Worm (Caenorhabditis elegans) whole organism, L4 larva: ENCODE measurements around the gene gos-28.

ENCODE experiments used
- D1046.2 ChIP-seq: fragments of 200-800 bp; sonication (Bioruptor generic); IDR thresholded peaks from 2 replicates; pipeline ENCODE4 v1.3.6; 2022; ENCODE audit warnings: missing genetic modification characterization, missing compliant biosample characterization
- F26F4.8 ChIP-seq: fragments of 200-800 bp; sonication (Bioruptor generic); conservative IDR thresholded peaks from 2 replicates; pipeline ENCODE4 v1.3.6; 2022; ENCODE audit warnings: missing genetic modification characterization, missing compliant biosample characterization
- F37D6.2 ChIP-seq: sonication (generic microtip); optimal IDR thresholded peaks from 2 replicates; lab custom pipeline; 2016; ENCODE audit warnings: mild to moderate bottlenecking, missing genetic modification characterization, missing compliant biosample characterization
- T26A8.4 ChIP-seq: fragments of 200-800 bp; sonication (Bioruptor generic); IDR thresholded peaks from 2 replicates; pipeline ENCODE4 v1.3.6; 2022; ENCODE audit warnings: missing genetic modification characterization, missing compliant biosample characterization
- Y105C5A.15 ChIP-seq: fragments of 200-800 bp; sonication (Bioruptor generic); IDR thresholded peaks from 2 replicates; pipeline ENCODE4 v1.3.6; 2022; ENCODE audit warnings: missing genetic modification characterization, missing compliant biosample characterization
- ZK337.2 ChIP-seq: fragments of 200-800 bp; sonication (Bioruptor generic); IDR thresholded peaks from 2 replicates; pipeline ENCODE4 v1.3.6; 2022; ENCODE audit warnings: missing genetic modification reagents, missing genetic modification characterization, missing compliant biosample characterization
- aha-1 ChIP-seq: fragments of 150-350 bp; peaks from one replicate; lab custom pipeline; 2014; ENCODE audit warnings: missing biosample characterization, missing genetic modification characterization
- aly-2 ChIP-seq: sonication (generic microtip); optimal IDR thresholded peaks from 2 replicates; lab custom pipeline; 2018; ENCODE audit warnings: missing biosample characterization, missing genetic modification characterization
- ces-1 ChIP-seq: fragments of 150-350 bp; sonication (generic microtip); optimal IDR thresholded peaks from 4 replicates; lab custom pipeline; 2014; ENCODE audit warnings: missing biosample characterization, missing genetic modification reagents, missing genetic modification characterization
- daf-16 ChIP-seq, 3 experiments: sonication (generic microtip); optimal IDR thresholded peaks; 2 replicates each; lab custom pipeline; 2016 to 2017; ENCODE audit warnings: missing genetic modification characterization in 3 of 3, missing genetic modification reagents in 3 of 3, mild to moderate bottlenecking in 2 of 3, missing compliant biosample characterization in 2 of 3, missing biosample characterization in 1 of 3, moderate library complexity in 1 of 3
- daf-19 ChIP-seq: fragments of 200-800 bp; sonication (Bioruptor generic); conservative IDR thresholded peaks from 2 replicates; pipeline ENCODE4 v1.3.6; 2022; ENCODE audit warnings: missing genetic modification characterization, missing compliant biosample characterization
- daf-8 ChIP-seq: fragments of 200-800 bp; sonication (Bioruptor generic); IDR thresholded peaks from 2 replicates; pipeline ENCODE4 v1.3.6; 2022; ENCODE audit warnings: missing genetic modification characterization, missing compliant biosample characterization
- dmd-6 ChIP-seq: fragments of 200-800 bp; sonication (Bioruptor generic); IDR thresholded peaks from 2 replicates; pipeline ENCODE4 v1.3.6; 2022; ENCODE audit warnings: missing genetic modification reagents, missing genetic modification characterization, missing compliant biosample characterization
- dmd-8 ChIP-seq: fragments of 200-800 bp; sonication (Bioruptor generic); IDR thresholded peaks from 2 replicates; pipeline ENCODE4 v1.3.6; 2022; ENCODE audit warnings: missing genetic modification characterization, missing compliant biosample characterization
- dmd-9 ChIP-seq: fragments of 200-800 bp; sonication (Bioruptor generic); IDR thresholded peaks from 2 replicates; pipeline ENCODE4 v1.3.6; 2022; ENCODE audit warnings: missing genetic modification reagents, missing genetic modification characterization, missing compliant biosample characterization
- dve-1 ChIP-seq: sonication (generic microtip); optimal IDR thresholded peaks from 2 replicates; lab custom pipeline; 2017; ENCODE audit warnings: antibody characterized with exemption, mild to moderate bottlenecking, missing genetic modification characterization, missing compliant biosample characterization; ENCODE audit not compliant: insufficient read depth
- egl-27 ChIP-seq: sonication (generic microtip); optimal IDR thresholded peaks from 3 replicates; lab custom pipeline; 2017; ENCODE audit warnings: missing biosample characterization, missing genetic modification reagents, missing genetic modification characterization
- fos-1 ChIP-seq: fragments of 150-350 bp; optimal IDR thresholded peaks from 2 replicates; lab custom pipeline; 2014; ENCODE audit warnings: missing biosample characterization, missing genetic modification characterization
- hif-1 ChIP-seq, 2 experiments: sonication (generic microtip); optimal IDR thresholded peaks; 2 replicates each; lab custom pipeline; 2016 to 2017; ENCODE audit warnings: missing compliant biosample characterization in 2 of 2, missing genetic modification characterization in 2 of 2, missing genetic modification reagents in 2 of 2, missing genotype in 2 of 2, mild to moderate bottlenecking in 1 of 2
- hlh-11 ChIP-seq: fragments of 200-800 bp; sonication (Bioruptor generic); optimal IDR thresholded peaks from 2 replicates; lab custom pipeline; 2018; ENCODE audit warnings: mild to moderate bottlenecking, missing genetic modification characterization, missing compliant biosample characterization
- hlh-30 ChIP-seq: sonication (generic microtip); optimal IDR thresholded peaks from 2 replicates; lab custom pipeline; 2017; ENCODE audit warnings: antibody characterized with exemption, mild to moderate bottlenecking, missing genetic modification characterization, missing compliant biosample characterization; ENCODE audit not compliant: insufficient read depth
- jun-1 ChIP-seq: fragments of 150-350 bp; optimal IDR thresholded peaks from 2 replicates; lab custom pipeline; 2014; ENCODE audit warnings: missing biosample characterization, missing genetic modification reagents, missing genetic modification characterization
- lsy-2 ChIP-seq, 2 experiments: fragments of 150-350 bp in 1 of 2; sonication (generic microtip) in 1 of 2; optimal IDR thresholded peaks; 2 replicates each; lab custom pipeline; 2014 to 2017; ENCODE audit warnings: missing biosample characterization in 2 of 2, missing genetic modification characterization in 2 of 2
- mes-2 ChIP-seq: sonication (generic microtip); optimal IDR thresholded peaks from 2 replicates; lab custom pipeline; 2016; ENCODE audit warnings: missing genotype, mild to moderate bottlenecking, missing genetic modification characterization, missing compliant biosample characterization; ENCODE audit not compliant: poor library complexity, severe bottlenecking
- nhr-102 ChIP-seq: sonication (generic microtip); optimal IDR thresholded peaks from 2 replicates; lab custom pipeline; 2016; ENCODE audit warnings: mild to moderate bottlenecking, missing genetic modification characterization, moderate library complexity, missing compliant biosample characterization
- nhr-25 ChIP-seq: sonication (generic microtip); optimal IDR thresholded peaks from 2 replicates; lab custom pipeline; 2017; ENCODE audit warnings: missing genetic modification characterization, mild to moderate bottlenecking, missing compliant biosample characterization, antibody characterized with exemption, moderate library complexity, borderline replicate concordance; ENCODE audit not compliant: insufficient read depth
- nhr-28 ChIP-seq: fragments of 150-350 bp; optimal IDR thresholded peaks from 2 replicates; lab custom pipeline; 2014; ENCODE audit warnings: missing biosample characterization, missing genetic modification characterization
- nhr-48 ChIP-seq: sonication (generic microtip); optimal IDR thresholded peaks from 2 replicates; lab custom pipeline; 2016; ENCODE audit warnings: mild to moderate bottlenecking, missing genetic modification characterization, missing compliant biosample characterization
- nhr-6 ChIP-seq: fragments of 150-350 bp; optimal IDR thresholded peaks from 2 replicates; lab custom pipeline; 2014; ENCODE audit warnings: missing biosample characterization, missing genetic modification characterization
- nhr-76 ChIP-seq: fragments of 150-350 bp; optimal IDR thresholded peaks from 2 replicates; lab custom pipeline; 2014; ENCODE audit warnings: missing biosample characterization, missing genetic modification characterization
- pha-4 ChIP-seq, 2 experiments: fragments of 150-350 bp in 1 of 2; fragments of 200-800 bp in 1 of 2; sonication (Bioruptor generic) in 1 of 2; IDR thresholded peaks in 1 of 2; optimal IDR thresholded peaks in 1 of 2; 2 replicates each; pipeline versions ENCODE4 v1.3.6 to Lab custom; 2014 to 2022; ENCODE audit warnings: missing genetic modification characterization in 2 of 2, missing genetic modification reagents in 2 of 2, missing biosample characterization in 1 of 2, missing compliant biosample characterization in 1 of 2
- php-3 ChIP-seq: fragments of 200-800 bp; sonication (Bioruptor generic); IDR thresholded peaks from 2 replicates; pipeline ENCODE4 v1.3.6; 2022; ENCODE audit warnings: missing genetic modification reagents, missing genetic modification characterization, missing compliant biosample characterization
- pqm-1 ChIP-seq: sonication (generic microtip); optimal IDR thresholded peaks from 2 replicates; lab custom pipeline; 2017; ENCODE audit warnings: missing biosample characterization, missing genetic modification characterization
- rbr-2 ChIP-seq: sonication (generic microtip); optimal IDR thresholded peaks from 2 replicates; lab custom pipeline; 2016; ENCODE audit warnings: missing genotype, missing genetic modification characterization, missing compliant biosample characterization
- saeg-2 ChIP-seq: fragments of 200-800 bp; sonication (Bioruptor generic); IDR thresholded peaks from 2 replicates; pipeline ENCODE4 v1.3.6; 2022; ENCODE audit warnings: missing genetic modification reagents, missing genetic modification characterization, missing compliant biosample characterization
- sdz-12 ChIP-seq: fragments of 200-800 bp; sonication (Bioruptor generic); optimal IDR thresholded peaks from 2 replicates; lab custom pipeline; 2018; ENCODE audit warnings: mild to moderate bottlenecking, missing genetic modification characterization, missing compliant biosample characterization
- skn-1 ChIP-seq: fragments of 150-350 bp; optimal IDR thresholded peaks from 2 replicates; lab custom pipeline; 2014; ENCODE audit warnings: missing biosample characterization, missing genetic modification characterization
- snpc-1.2 ChIP-seq: fragments of 200-800 bp; sonication (Bioruptor generic); IDR thresholded peaks from 2 replicates; pipeline ENCODE4 v1.3.6; 2022; ENCODE audit warnings: missing genetic modification reagents, missing genetic modification characterization, missing compliant biosample characterization
- unc-39 ChIP-seq: sonication (generic microtip); optimal IDR thresholded peaks from 2 replicates; lab custom pipeline; 2017; ENCODE audit warnings: missing biosample characterization, missing genetic modification characterization
- unc-62 ChIP-seq, 3 experiments: fragments of 150-350 bp in 1 of 3; sonication (generic microtip); optimal IDR thresholded peaks in 2 of 3; peaks in 1 of 3; 1 replicate in 1 of 3; 2 replicates in 2 of 3; lab custom pipeline; 2014 to 2017; ENCODE audit warnings: missing biosample characterization in 3 of 3, missing genetic modification characterization in 3 of 3, missing genetic modification reagents in 3 of 3, missing genotype in 1 of 3
- vab-7 ChIP-seq: fragments of 200-800 bp; sonication (Bioruptor generic); IDR thresholded peaks from 2 replicates; pipeline ENCODE4 v1.3.6; 2022; ENCODE audit warnings: missing genetic modification reagents, missing genetic modification characterization, missing compliant biosample characterization
- zfp-2 ChIP-seq: sonication (generic microtip); optimal IDR thresholded peaks from 2 replicates; lab custom pipeline; 2016; ENCODE audit warnings: mild to moderate bottlenecking, missing genetic modification characterization, missing compliant biosample characterization
- zip-11 ChIP-seq: fragments of 200-800 bp; sonication (Bioruptor generic); IDR thresholded peaks from 2 replicates; pipeline ENCODE4 v1.3.6; 2022; ENCODE audit warnings: missing genetic modification characterization, missing compliant biosample characterization
- zip-2 ChIP-seq: fragments of 150-350 bp; optimal IDR thresholded peaks from 2 replicates; lab custom pipeline; 2014; ENCODE audit warnings: missing biosample characterization, missing genetic modification characterization

gos-28 gene

DNA sequence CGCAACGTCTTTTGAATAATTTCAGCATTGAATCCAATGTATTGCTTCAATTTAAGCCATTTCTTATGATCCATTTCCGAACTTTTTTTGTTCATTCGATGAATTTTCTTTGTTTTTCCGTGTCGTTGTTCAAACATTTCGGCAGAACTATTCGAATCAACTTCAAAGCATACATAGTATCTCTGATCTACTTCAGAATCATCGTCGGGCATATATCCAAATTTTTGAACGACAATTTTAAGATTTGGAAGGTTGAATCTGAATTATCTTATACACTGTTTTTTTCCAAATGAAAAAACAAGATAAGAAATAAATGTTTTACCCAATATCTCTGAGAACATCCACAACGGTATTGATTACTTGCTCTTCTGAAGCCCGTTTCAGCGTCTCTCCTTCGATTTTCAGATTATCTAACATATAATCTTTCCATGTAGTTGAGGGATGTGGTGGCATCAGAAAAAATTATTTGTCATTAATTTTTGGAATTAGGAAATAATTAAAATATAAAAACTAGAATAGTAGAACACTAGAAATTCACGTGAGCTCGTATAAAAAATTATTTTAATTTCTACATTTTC, 19.7 kb downstream of the gos-28 start, which contains the start of gene lab-2 (continued):
- no peak for TF ChIP-seq jun-1 (tag; lab: Kevin White, UChicago)
- TF ChIP-seq lsy-2 (tag; optimal IDR thresholded peaks at IDR 0.05; lab: Kevin White, UChicago) = peak in 1 of 2 experiments; percentile 39
- TF ChIP-seq rbr-2 = no peak
- no peak for TF ChIP-seq dmd-9
- TF ChIP-seq aly-2 = no peak
- TF ChIP-seq sdz-12 = no peak
- no peak for TF ChIP-seq nhr-76
- TF ChIP-seq ces-1 (GFP tag; lab: Kevin White, UChicago) = no peak
- TF ChIP-seq unc-39 (tag; lab: Kevin White, UChicago) = no peak
- no peak for TF ChIP-seq F26F4.8 (GFP tag; lab: Robert Waterston, UW)
- no peak for TF ChIP-seq egl-27 (tag; lab: Kevin White, UChicago)
- TF ChIP-seq nhr-102 (tag; lab: Kevin White, UChicago) = peak; percentile 39
- TF ChIP-seq vab-7 (GFP tag; lab: Robert Waterston, UW) = peak; percentile 6; the same call in 1 of the 2 replicates
- no peak for TF ChIP-seq hlh-11 (tag; lab: Kevin White, UChicago)
- TF ChIP-seq nhr-25 (tag; lab: Kevin White, UChicago) = peak; percentile 29
- TF ChIP-seq daf-19 (GFP tag; lab: Robert Waterston, UW) = no peak
- no peak for TF ChIP-seq snpc-1.2 (GFP tag; lab: Robert Waterston, UW)
- TF ChIP-seq daf-8 (GFP tag; lab: Robert Waterston, UW) = no peak

DNA sequence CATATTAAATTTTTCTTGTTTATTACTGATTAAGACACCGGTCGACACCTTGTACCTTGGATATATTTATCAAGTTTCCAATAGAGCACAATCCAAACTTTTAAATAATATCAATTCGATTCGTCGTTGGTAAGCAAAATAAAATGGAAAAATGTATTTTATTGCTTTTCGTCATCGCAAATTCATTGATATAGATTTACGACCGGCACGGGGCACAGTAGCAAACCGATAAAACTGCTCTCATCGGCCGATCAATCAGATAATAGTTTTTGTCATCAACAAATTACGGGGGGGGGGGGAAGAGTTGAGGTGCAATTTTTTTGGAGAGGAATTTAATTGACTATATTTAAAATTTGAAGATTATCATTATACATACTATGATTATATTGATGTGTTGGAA, 25.6 kb downstream of the gos-28 start:
- no peak for TF ChIP-seq zip-11
- no peak for TF ChIP-seq daf-16 (GFP tag; optimal IDR thresholded peaks at IDR 0.05; lab: Kevin White, UChicago)
- peak; percentile 45 for TF ChIP-seq daf-16 (tag; optimal IDR thresholded peaks at IDR 0.05; lab: Kevin White, UChicago)
- no peak for TF ChIP-seq unc-62 (GFP tag; optimal IDR thresholded peaks at IDR 0.05 in 1 of 2; lab: Kevin White, UChicago)
- no peak for TF ChIP-seq unc-62 (tag; optimal IDR thresholded peaks at IDR 0.05; lab: Kevin White, UChicago)
- TF ChIP-seq nhr-6 (tag; lab: Kevin White, UChicago) = no peak
- no peak for TF ChIP-seq hif-1 (tag; optimal IDR thresholded peaks at IDR 0.05; lab: Kevin White, UChicago)
- TF ChIP-seq mes-2 = no peak
- no peak for TF ChIP-seq zfp-2 (tag; lab: Kevin White, UChicago)
- TF ChIP-seq php-3 = peak; percentile 58; the same call in 1 of the 2 replicates
- TF ChIP-seq saeg-2 (GFP tag; lab: Robert Waterston, UW) = no peak
- TF ChIP-seq zip-2 (tag; lab: Kevin White, UChicago) = no peak
- TF ChIP-seq nhr-25 (tag; lab: Kevin White, UChicago) = no peak
- peak; percentile 41 for TF ChIP-seq hlh-11 (tag; lab: Kevin White, UChicago)
- TF ChIP-seq nhr-28 = peak; percentile 31
- TF ChIP-seq fos-1 (tag; lab: Kevin White, UChicago) = no peak
- no peak for TF ChIP-seq egl-27 (tag; lab: Kevin White, UChicago)
- TF ChIP-seq dmd-6 = 0 out of 2 replicates have a peak, but pooled peaks have one; percentile 25
- TF ChIP-seq pha-4 (GFP tag; IDR thresholded peaks at IDR 0.05; lab: Robert Waterston, UW) = no peak
- TF ChIP-seq pha-4 (tag; optimal IDR thresholded peaks at IDR 0.05; lab: Kevin White, UChicago) = no peak
- no peak for TF ChIP-seq ZK337.2 (GFP tag; lab: Robert Waterston, UW)
- TF ChIP-seq skn-1 (tag; lab: Kevin White, UChicago) = no peak
- TF ChIP-seq pqm-1 (tag; lab: Kevin White, UChicago) = peak; percentile 51

DNA sequence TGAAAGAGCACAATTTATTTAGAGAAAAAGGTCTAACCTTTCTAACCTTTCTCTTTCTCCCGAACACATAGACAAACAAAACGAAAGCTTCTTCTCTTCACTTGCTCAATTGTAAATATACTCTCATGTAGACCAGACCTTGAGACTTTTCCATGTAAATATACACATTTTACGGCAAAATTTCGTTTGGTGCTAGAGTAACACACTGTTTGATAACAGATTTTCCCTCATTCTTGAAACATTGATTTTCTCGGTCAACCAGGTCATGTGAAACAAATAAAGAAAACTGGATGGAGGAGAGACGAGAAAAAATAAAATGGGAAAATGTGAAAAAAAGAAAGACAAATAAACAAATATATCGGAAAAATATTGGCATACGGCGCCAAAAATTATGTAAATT, 27.0 kb downstream of the gos-28 start:
- TF ChIP-seq nhr-28 (peak; percentile 35), Y105C5A.15 (no peak), unc-62 (GFP tag; optimal IDR thresholded peaks at IDR 0.05 in 1 of 2; lab: Kevin White, UChicago) (peak in 1 of 2 experiments; percentile 62), unc-62 (tag; optimal IDR thresholded peaks at IDR 0.05; lab: Kevin White, UChicago) (no peak), vab-7 (GFP tag; lab: Robert Waterston, UW) (no peak), T26A8.4 (GFP tag; lab: Robert Waterston, UW) (no peak), hlh-30 (peak; percentile 66), F37D6.2 (no peak), jun-1 (tag; lab: Kevin White, UChicago) (no peak), hlh-11 (tag; lab: Kevin White, UChicago) (peak; percentile 12), dve-1 (tag; lab: Kevin White, UChicago) (peak; percentile 58), pha-4 (GFP tag; IDR thresholded peaks at IDR 0.05; lab: Robert Waterston, UW) (no peak), pha-4 (tag; optimal IDR thresholded peaks at IDR 0.05; lab: Kevin White, UChicago) (peak; percentile 20), D1046.2 (no peak), dmd-8 (GFP tag; lab: Robert Waterston, UW) (no peak), daf-16 (GFP tag; optimal IDR thresholded peaks at IDR 0.05; lab: Kevin White, UChicago) (no peak), daf-16 (tag; optimal IDR thresholded peaks at IDR 0.05; lab: Kevin White, UChicago) (peak; percentile 73), sdz-12 (no peak), nhr-48 (tag; lab: Kevin White, UChicago) (no peak), aha-1 (tag; lab: Kevin White, UChicago) (peak; percentile 57)
